Worm (Caenorhabditis elegans) whole organism, L1 larva: ENCODE measurements around the gene madf-9.

ENCODE experiments used
- efl-1 ChIP-seq, 4 experiments: fragments of 150-350 bp; optimal IDR thresholded peaks in 3 of 4; peaks in 1 of 4; 1 replicate in 1 of 4; 2 replicates in 3 of 4; lab custom pipeline; 2014; ENCODE audit warnings: missing biosample characterization in 2 of 4, missing genetic modification characterization in 2 of 4, missing genetic modification reagents in 2 of 4
- elt-3 ChIP-seq, 6 experiments: fragments of 150-350 bp in 1 of 6; sonication (generic microtip); optimal IDR thresholded peaks; 2 replicates each; lab custom pipeline; 2017 to 2018; ENCODE audit warnings: missing biosample characterization in 6 of 6, missing genetic modification characterization in 6 of 6, inconsistent platforms in 1 of 6
- ets-5 ChIP-seq: fragments of 200-800 bp; sonication (Bioruptor generic); IDR thresholded peaks from 2 replicates; pipeline ENCODE4 v1.3.6; 2022; ENCODE audit warnings: missing genetic modification characterization, missing compliant biosample characterization
- fkh-10 ChIP-seq: sonication (generic microtip); optimal IDR thresholded peaks from 2 replicates; lab custom pipeline; 2017; ENCODE audit warnings: missing biosample characterization, missing genetic modification reagents, missing genetic modification characterization
- lin-13 ChIP-seq: fragments of 150-350 bp; optimal IDR thresholded peaks from 2 replicates; lab custom pipeline; 2014; ENCODE audit warnings: missing biosample characterization, missing genetic modification reagents, missing genetic modification characterization
- lsy-2 ChIP-seq, 2 experiments: fragments of 150-350 bp; optimal IDR thresholded peaks; 2 replicates each; lab custom pipeline; 2014; ENCODE audit warnings: missing biosample characterization in 2 of 2, missing genetic modification characterization in 2 of 2
- mdl-1 ChIP-seq, 2 experiments: fragments of 150-350 bp; optimal IDR thresholded peaks; 2 replicates each; lab custom pipeline; 2014 to 2017; ENCODE audit warnings: missing biosample characterization in 2 of 2, missing genetic modification characterization in 2 of 2, inconsistent platforms in 1 of 2
- nhr-11 ChIP-seq: fragments of 150-350 bp; optimal IDR thresholded peaks from 2 replicates; lab custom pipeline; 2014; ENCODE audit warnings: missing biosample characterization, missing genetic modification characterization
- skn-1 ChIP-seq: fragments of 150-350 bp; optimal IDR thresholded peaks from 2 replicates; lab custom pipeline; 2014; ENCODE audit warnings: missing biosample characterization, missing genetic modification characterization
- snpc-4 ChIP-seq: fragments of 150-350 bp; optimal IDR thresholded peaks from 2 replicates; lab custom pipeline; 2014; ENCODE audit warnings: missing biosample characterization, missing genetic modification characterization
- unc-130 ChIP-seq: fragments of 150-350 bp; optimal IDR thresholded peaks from 2 replicates; lab custom pipeline; 2017; ENCODE audit warnings: missing biosample characterization, missing genetic modification characterization, inconsistent platforms
- ztf-11 ChIP-seq, 2 experiments: sonication (generic microtip); optimal IDR thresholded peaks; 2 replicates each; lab custom pipeline; 2016 to 2017; ENCODE audit warnings: missing genetic modification characterization in 2 of 2, missing biosample characterization in 1 of 2, missing compliant biosample characterization in 1 of 2

DNA sequence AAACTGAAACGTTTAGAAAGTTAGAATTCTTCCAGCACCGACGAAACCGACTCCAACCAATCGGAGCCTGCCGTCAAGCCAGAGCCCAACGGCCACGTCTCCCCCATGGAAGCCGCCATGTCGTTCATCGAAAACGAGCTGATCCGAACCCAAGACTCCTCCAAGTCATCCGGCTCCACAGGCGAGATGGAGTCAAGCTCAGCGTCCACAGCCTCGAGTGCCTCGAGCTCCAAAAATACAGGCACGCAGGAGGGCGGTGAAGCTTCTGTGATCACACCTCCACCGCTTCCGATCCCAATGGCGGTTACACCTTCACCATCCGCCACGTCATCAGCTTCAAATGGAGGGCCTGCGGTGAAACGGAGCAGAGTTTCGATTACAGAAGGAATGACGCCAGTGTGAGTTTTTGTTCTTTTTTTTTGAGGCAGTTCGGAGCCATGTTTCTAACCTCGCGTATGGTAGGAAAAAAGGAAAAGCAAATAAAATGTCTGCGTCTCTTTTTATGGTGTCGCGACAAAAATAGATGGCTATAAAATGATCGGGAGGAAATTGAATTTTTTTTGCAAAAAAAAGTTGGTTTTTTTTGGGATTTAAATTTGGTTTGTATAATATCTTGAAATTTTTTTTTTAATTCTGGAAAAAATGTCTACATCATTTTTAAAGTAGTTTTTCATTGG, 1.5 kb downstream of the madf-9 start:
- TF ChIP-seq lin-13 (no peak), snpc-4 (tag; lab: Kevin White, UChicago) (no peak), ztf-11 (tag; optimal IDR thresholded peaks at IDR 0.05; lab: Kevin White, UChicago) (no peak), efl-1 (optimal IDR thresholded peaks at IDR 0.05; lab: Kevin White, UChicago) (no peak), efl-1 (GFP tag; optimal IDR thresholded peaks at IDR 0.05 in 1 of 2; lab: Kevin White, UChicago) (peak; percentile 13 to 92), ets-5 (GFP tag; lab: Robert Waterston, UW) (no peak), skn-1 (tag; lab: Kevin White, UChicago) (no peak), nhr-11 (tag; lab: Kevin White, UChicago) (no peak), lsy-2 (tag; optimal IDR thresholded peaks at IDR 0.05; lab: Kevin White, UChicago) (no peak), unc-130 (tag; lab: Kevin White, UChicago) (no peak), fkh-10 (GFP tag; lab: Kevin White, UChicago) (no peak), mdl-1 (tag; optimal IDR thresholded peaks at IDR 0.05; lab: Kevin White, UChicago) (no peak), elt-3 (tag; optimal IDR thresholded peaks at IDR 0.05; lab: Kevin White, UChicago) (no peak)
